Worm (Caenorhabditis elegans) whole organism, L4/young adult: ENCODE results near the gene F36D3.5.

ENCODE experiments used
- dao-5 ChIP-seq: sonication (generic microtip); optimal IDR thresholded peaks from 2 replicates; lab custom pipeline; 2016; ENCODE audit warnings: missing genotype, missing genetic modification characterization, moderate library complexity, missing compliant biosample characterization
- him-1 ChIP-seq: sonication (generic microtip); optimal IDR thresholded peaks from 2 replicates; lab custom pipeline; 2016; ENCODE audit warnings: missing genotype, missing genetic modification reagents, missing genetic modification characterization, missing compliant biosample characterization

- no peak for TF ChIP-seq him-1 (tag; lab: Kevin White, UChicago)
- no peak for TF ChIP-seq dao-5 (tag; lab: Kevin White, UChicago)
Observed at ce11 chrV:16487474-16487873, 27.6 kb downstream of the F36D3.5 start, which contains the start of gene Y32B12A.5.
